Worm (Caenorhabditis elegans): ENCODE data around the gene mans-2.

DNA sequence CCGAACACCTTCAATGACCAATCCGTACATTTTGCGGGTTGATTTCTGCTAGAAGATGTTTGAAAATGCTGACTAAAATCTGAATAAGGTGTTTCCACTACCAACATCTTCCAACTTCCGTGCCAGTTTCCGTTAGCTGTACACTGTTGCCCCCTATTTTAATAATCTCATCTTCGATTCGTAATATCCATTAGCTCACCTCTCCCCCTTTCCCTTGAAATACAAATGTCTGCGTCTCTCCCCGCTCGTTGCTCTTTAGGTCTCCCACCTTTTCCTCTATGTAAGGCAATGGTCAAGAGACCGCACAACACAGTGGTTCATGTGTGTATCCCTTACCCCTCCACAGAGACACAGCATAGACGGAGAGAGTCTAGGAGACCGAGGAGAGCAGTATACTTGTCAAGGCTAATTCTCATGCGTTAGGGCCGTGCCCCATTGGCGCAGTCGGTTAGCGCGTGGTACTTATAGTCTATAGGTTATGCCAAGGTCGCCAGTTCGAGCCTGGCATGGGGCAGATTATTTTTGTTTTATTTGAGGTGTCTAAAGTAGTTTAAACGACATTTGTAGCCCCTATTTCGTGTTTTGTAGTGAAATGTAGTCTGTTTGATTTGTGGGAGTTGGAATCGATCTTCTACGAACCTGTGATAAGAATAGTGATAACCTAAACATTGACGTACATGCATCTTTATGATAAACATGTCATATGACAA, 16.6 kb upstream of the mans-2 start, which contains the start of gene gcy-33:
- TF ChIP-seq hlh-15 (tag; optimal IDR thresholded peaks at IDR 0.05) = peak; percentile 95
- TF ChIP-seq ama-1 (optimal IDR thresholded peaks at IDR 0.05) = no peak
- peak; percentile 88 for TF ChIP-seq dve-1 (tag; optimal IDR thresholded peaks at IDR 0.05)
- TF ChIP-seq ttx-3 (tag; optimal IDR thresholded peaks at IDR 0.05) = peak; percentile 93
- peak; percentile 87 for TF ChIP-seq nfya-1 (tag; optimal IDR thresholded peaks at IDR 0.05)
- peak; percentile 96 for TF ChIP-seq ceh-14 (tag; optimal IDR thresholded peaks at IDR 0.05)
- TF ChIP-seq zip-5 (tag; optimal IDR thresholded peaks at IDR 0.05) = peak; percentile 77
- TF ChIP-seq ztf-16 (tag; optimal IDR thresholded peaks at IDR 0.05) = peak; percentile 95

All from whole organism, late embryonic.